Worm (Caenorhabditis elegans) whole organism, L4 larva: ENCODE measurements around the gene ttr-41.

Experiments used
- D1046.2 ChIP-seq: fragments of 200-800 bp; sonication (Bioruptor generic); IDR thresholded peaks from 2 replicates; pipeline ENCODE4 v1.3.6; 2022; ENCODE audit warnings: missing genetic modification characterization, missing compliant biosample characterization
- F10B5.3 ChIP-seq: sonication (generic microtip); optimal IDR thresholded peaks from 2 replicates; lab custom pipeline; 2016; ENCODE audit warnings: mild to moderate bottlenecking, missing genetic modification characterization, missing compliant biosample characterization
- F37D6.2 ChIP-seq: sonication (generic microtip); optimal IDR thresholded peaks from 2 replicates; lab custom pipeline; 2016; ENCODE audit warnings: mild to moderate bottlenecking, missing genetic modification characterization, missing compliant biosample characterization
- R02D3.7 ChIP-seq: fragments of 150-350 bp; sonication (generic microtip); optimal IDR thresholded peaks from 3 replicates; lab custom pipeline; 2014; ENCODE audit warnings: missing biosample characterization, missing genetic modification characterization
- T20F7.1 ChIP-seq: fragments of 200-800 bp; sonication (Bioruptor generic); optimal IDR thresholded peaks from 2 replicates; lab custom pipeline; 2018; ENCODE audit warnings: mild to moderate bottlenecking, missing genetic modification characterization, missing compliant biosample characterization
- Y48G9A.11 ChIP-seq: fragments of 200-800 bp; sonication (Bioruptor generic); IDR thresholded peaks from 2 replicates; pipeline ENCODE4 v1.3.6; 2022; ENCODE audit warnings: missing genetic modification reagents, missing genetic modification characterization, missing compliant biosample characterization
- ama-1 ChIP-seq: fragments of 150-350 bp; optimal IDR thresholded peaks from 2 replicates; lab custom pipeline; 2014; ENCODE audit warnings: inconsistent platforms, mixed read lengths
- arid-1 ChIP-seq: fragments of 200-800 bp; sonication (Bioruptor generic); conservative IDR thresholded peaks from 2 replicates; pipeline ENCODE4 v1.3.6; 2022; ENCODE audit warnings: missing genetic modification reagents, missing genetic modification characterization, missing compliant biosample characterization
- ceh-20 ChIP-seq: fragments of 200-800 bp; sonication (Bioruptor generic); IDR thresholded peaks from 2 replicates; pipeline ENCODE4 v1.3.6; 2022; ENCODE audit warnings: missing genetic modification reagents, missing genetic modification characterization, missing compliant biosample characterization
- ceh-62 ChIP-seq: sonication (generic microtip); optimal IDR thresholded peaks from 2 replicates; lab custom pipeline; 2017; ENCODE audit warnings: missing biosample characterization, missing genetic modification characterization
- daf-12 ChIP-seq: fragments of 150-350 bp; optimal IDR thresholded peaks from 2 replicates; lab custom pipeline; 2014; ENCODE audit warnings: missing biosample characterization, missing genetic modification reagents, missing genetic modification characterization
- daf-16 ChIP-seq, 3 experiments: sonication (generic microtip); optimal IDR thresholded peaks; 2 replicates each; lab custom pipeline; 2016 to 2017; ENCODE audit warnings: missing genetic modification characterization in 3 of 3, missing genetic modification reagents in 3 of 3, mild to moderate bottlenecking in 2 of 3, missing compliant biosample characterization in 2 of 3, missing biosample characterization in 1 of 3, moderate library complexity in 1 of 3
- daf-8 ChIP-seq: fragments of 200-800 bp; sonication (Bioruptor generic); IDR thresholded peaks from 2 replicates; pipeline ENCODE4 v1.3.6; 2022; ENCODE audit warnings: missing genetic modification characterization, missing compliant biosample characterization
- dmd-6 ChIP-seq: fragments of 200-800 bp; sonication (Bioruptor generic); IDR thresholded peaks from 2 replicates; pipeline ENCODE4 v1.3.6; 2022; ENCODE audit warnings: missing genetic modification reagents, missing genetic modification characterization, missing compliant biosample characterization
- dve-1 ChIP-seq: sonication (generic microtip); optimal IDR thresholded peaks from 2 replicates; lab custom pipeline; 2017; ENCODE audit warnings: antibody characterized with exemption, mild to moderate bottlenecking, missing genetic modification characterization, missing compliant biosample characterization; ENCODE audit not compliant: insufficient read depth
- egl-27 ChIP-seq: sonication (generic microtip); optimal IDR thresholded peaks from 3 replicates; lab custom pipeline; 2017; ENCODE audit warnings: missing biosample characterization, missing genetic modification reagents, missing genetic modification characterization
- egl-43 ChIP-seq: fragments of 200-800 bp; sonication (Bioruptor generic); IDR thresholded peaks from 2 replicates; pipeline ENCODE4 v1.3.6; 2022; ENCODE audit warnings: missing genetic modification reagents, missing genetic modification characterization, missing compliant biosample characterization
- fkh-10 ChIP-seq: fragments of 150-350 bp; optimal IDR thresholded peaks from 2 replicates; lab custom pipeline; 2014; ENCODE audit warnings: missing biosample characterization, missing genetic modification reagents, missing genetic modification characterization
- fos-1 ChIP-seq: fragments of 150-350 bp; optimal IDR thresholded peaks from 2 replicates; lab custom pipeline; 2014; ENCODE audit warnings: missing biosample characterization, missing genetic modification characterization
- hlh-30 ChIP-seq: sonication (generic microtip); optimal IDR thresholded peaks from 2 replicates; lab custom pipeline; 2017; ENCODE audit warnings: antibody characterized with exemption, mild to moderate bottlenecking, missing genetic modification characterization, missing compliant biosample characterization; ENCODE audit not compliant: insufficient read depth
- hmg-1.1 ChIP-seq: fragments of 200-800 bp; sonication (Bioruptor generic); IDR thresholded peaks from 2 replicates; pipeline ENCODE4 v1.3.6; 2022; ENCODE audit warnings: missing genetic modification reagents, missing genetic modification characterization, missing compliant biosample characterization
- lim-7 ChIP-seq: fragments of 200-800 bp; sonication (Bioruptor generic); IDR thresholded peaks from 2 replicates; pipeline ENCODE4 v1.3.6; 2022; ENCODE audit warnings: missing genetic modification characterization, missing compliant biosample characterization
- lin-15B ChIP-seq: fragments of 150-350 bp; sonication (generic microtip); optimal IDR thresholded peaks from 3 replicates; lab custom pipeline; 2014; ENCODE audit warnings: missing biosample characterization, missing genetic modification characterization
- lin-38 ChIP-seq: fragments of 200-800 bp; sonication (Bioruptor generic); IDR thresholded peaks from 2 replicates; pipeline ENCODE4 v1.3.6; 2022; ENCODE audit warnings: missing genetic modification reagents, missing genetic modification characterization, missing compliant biosample characterization
- lir-3 ChIP-seq: sonication (generic microtip); optimal IDR thresholded peaks from 2 replicates; lab custom pipeline; 2016; ENCODE audit warnings: mild to moderate bottlenecking, missing genetic modification characterization, missing compliant biosample characterization
- lsy-2 ChIP-seq, 2 experiments: fragments of 150-350 bp in 1 of 2; sonication (generic microtip) in 1 of 2; optimal IDR thresholded peaks; 2 replicates each; lab custom pipeline; 2014 to 2017; ENCODE audit warnings: missing biosample characterization in 2 of 2, missing genetic modification characterization in 2 of 2
- madf-9 ChIP-seq: fragments of 200-800 bp; sonication (Bioruptor generic); conservative IDR thresholded peaks from 2 replicates; pipeline ENCODE4 v1.3.6; 2022; ENCODE audit warnings: missing genetic modification reagents, missing genetic modification characterization, missing compliant biosample characterization
- mes-2 ChIP-seq: sonication (generic microtip); optimal IDR thresholded peaks from 2 replicates; lab custom pipeline; 2016; ENCODE audit warnings: missing genotype, mild to moderate bottlenecking, missing genetic modification characterization, missing compliant biosample characterization; ENCODE audit not compliant: poor library complexity, severe bottlenecking
- mxl-3 ChIP-seq: fragments of 200-800 bp; sonication (Bioruptor generic); optimal IDR thresholded peaks from 2 replicates; lab custom pipeline; 2018; ENCODE audit warnings: mild to moderate bottlenecking, missing genetic modification characterization, missing compliant biosample characterization
- nhr-10 ChIP-seq: fragments of 150-350 bp; optimal IDR thresholded peaks from 2 replicates; lab custom pipeline; 2014; ENCODE audit warnings: missing biosample characterization, missing genetic modification characterization
- nhr-102 ChIP-seq: sonication (generic microtip); optimal IDR thresholded peaks from 2 replicates; lab custom pipeline; 2016; ENCODE audit warnings: mild to moderate bottlenecking, missing genetic modification characterization, moderate library complexity, missing compliant biosample characterization
- nhr-11 ChIP-seq: fragments of 150-350 bp; optimal IDR thresholded peaks from 2 replicates; lab custom pipeline; 2014; ENCODE audit warnings: missing biosample characterization, missing genetic modification characterization
- nhr-28 ChIP-seq: fragments of 150-350 bp; optimal IDR thresholded peaks from 2 replicates; lab custom pipeline; 2014; ENCODE audit warnings: missing biosample characterization, missing genetic modification characterization
- nhr-41 ChIP-seq: fragments of 200-800 bp; sonication (Bioruptor generic); IDR thresholded peaks from 2 replicates; pipeline ENCODE4 v1.3.6; 2022; ENCODE audit warnings: missing genetic modification reagents, missing genetic modification characterization, missing compliant biosample characterization
- nhr-48 ChIP-seq: sonication (generic microtip); optimal IDR thresholded peaks from 2 replicates; lab custom pipeline; 2016; ENCODE audit warnings: mild to moderate bottlenecking, missing genetic modification characterization, missing compliant biosample characterization
- rbr-2 ChIP-seq: sonication (generic microtip); optimal IDR thresholded peaks from 2 replicates; lab custom pipeline; 2016; ENCODE audit warnings: missing genotype, missing genetic modification characterization, missing compliant biosample characterization
- saeg-2 ChIP-seq: fragments of 200-800 bp; sonication (Bioruptor generic); IDR thresholded peaks from 2 replicates; pipeline ENCODE4 v1.3.6; 2022; ENCODE audit warnings: missing genetic modification reagents, missing genetic modification characterization, missing compliant biosample characterization
- set-16 ChIP-seq: fragments of 200-800 bp; sonication (Bioruptor generic); IDR thresholded peaks from 2 replicates; pipeline ENCODE4 v1.3.6; 2022; ENCODE audit warnings: missing genetic modification reagents, missing genetic modification characterization, missing compliant biosample characterization
- snpc-1.2 ChIP-seq: fragments of 200-800 bp; sonication (Bioruptor generic); IDR thresholded peaks from 2 replicates; pipeline ENCODE4 v1.3.6; 2022; ENCODE audit warnings: missing genetic modification reagents, missing genetic modification characterization, missing compliant biosample characterization
- spr-1 ChIP-seq: sonication (generic microtip); optimal IDR thresholded peaks from 2 replicates; lab custom pipeline; 2016; ENCODE audit warnings: mild to moderate bottlenecking, missing genetic modification characterization, missing compliant biosample characterization
- spr-3 ChIP-seq: fragments of 200-800 bp; sonication (Bioruptor generic); optimal IDR thresholded peaks from 2 replicates; lab custom pipeline; 2018; ENCODE audit warnings: mild to moderate bottlenecking, missing genetic modification characterization, missing compliant biosample characterization
- unc-130 ChIP-seq: sonication (generic microtip); optimal IDR thresholded peaks from 2 replicates; lab custom pipeline; 2016; ENCODE audit warnings: missing genetic modification reagents, missing genetic modification characterization, missing compliant biosample characterization
- unc-39 ChIP-seq: sonication (generic microtip); optimal IDR thresholded peaks from 2 replicates; lab custom pipeline; 2017; ENCODE audit warnings: missing biosample characterization, missing genetic modification characterization
- unc-62 ChIP-seq, 3 experiments: fragments of 150-350 bp in 1 of 3; sonication (generic microtip); optimal IDR thresholded peaks in 2 of 3; peaks in 1 of 3; 1 replicate in 1 of 3; 2 replicates in 2 of 3; lab custom pipeline; 2014 to 2017; ENCODE audit warnings: missing biosample characterization in 3 of 3, missing genetic modification characterization in 3 of 3, missing genetic modification reagents in 3 of 3, missing genotype in 1 of 3
- vab-7 ChIP-seq: fragments of 200-800 bp; sonication (Bioruptor generic); IDR thresholded peaks from 2 replicates; pipeline ENCODE4 v1.3.6; 2022; ENCODE audit warnings: missing genetic modification reagents, missing genetic modification characterization, missing compliant biosample characterization
- zfp-2 ChIP-seq: sonication (generic microtip); optimal IDR thresholded peaks from 2 replicates; lab custom pipeline; 2016; ENCODE audit warnings: mild to moderate bottlenecking, missing genetic modification characterization, missing compliant biosample characterization
- zip-2 ChIP-seq: fragments of 150-350 bp; optimal IDR thresholded peaks from 2 replicates; lab custom pipeline; 2014; ENCODE audit warnings: missing biosample characterization, missing genetic modification characterization

The ttr-41 gene

DNA sequence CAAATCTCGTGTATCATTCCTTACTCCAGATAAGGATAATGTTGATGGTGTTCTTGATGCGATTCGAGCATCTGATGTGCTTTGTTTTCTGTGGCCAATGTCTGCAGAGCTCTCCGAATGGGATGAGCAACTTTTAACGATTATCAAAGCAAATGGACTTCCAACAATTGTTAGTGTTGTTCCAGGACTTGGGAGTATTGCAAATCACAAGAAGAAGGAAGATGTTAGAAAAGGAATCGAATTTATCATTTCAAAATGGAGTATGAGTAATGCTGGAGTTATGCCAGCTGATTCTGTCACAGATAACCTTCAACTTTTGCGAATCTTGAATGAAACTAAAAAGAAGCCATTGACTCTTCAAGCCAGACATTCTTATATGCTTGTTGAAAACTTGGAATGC is 16.9 kb downstream of the ttr-41 start:
- no peak for TF ChIP-seq unc-39 (tag; lab: Kevin White, UChicago)
- TF ChIP-seq unc-62 (GFP tag; optimal IDR thresholded peaks at IDR 0.05 in 1 of 2; lab: Kevin White, UChicago) = peak in 1 of 2 experiments; percentile 96
- no peak for TF ChIP-seq unc-62 (tag; optimal IDR thresholded peaks at IDR 0.05; lab: Kevin White, UChicago)

DNA sequence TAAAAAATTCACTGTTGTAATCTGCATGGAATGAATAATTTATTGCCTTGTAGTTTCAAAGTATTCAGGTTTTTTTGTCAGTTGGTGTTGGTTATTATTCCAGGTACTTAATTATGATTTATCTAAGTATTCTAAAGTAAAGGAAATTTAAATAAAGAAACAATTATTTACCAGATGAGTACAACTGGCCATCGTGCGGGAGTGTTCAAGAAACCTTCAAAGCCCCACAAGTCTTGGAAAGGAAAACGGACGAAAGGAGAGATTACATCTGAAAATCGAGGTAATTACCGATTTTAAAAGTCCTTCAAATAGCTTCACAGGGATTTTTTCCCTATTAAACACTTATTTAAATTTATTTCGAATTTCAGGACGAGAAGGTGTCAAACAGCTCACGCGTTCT is 17.5 kb downstream of the ttr-41 start, which contains the start of gene tag-151:
TSS of gene tag-151 (plus strand) at position 158 of the 400 bp plus-strand sequence.
- TF ChIP-seq D1046.2 (GFP tag; lab: Robert Waterston, UW) (no peak), nhr-48 (tag; lab: Kevin White, UChicago) (peak; percentile 16), ceh-62 (tag; lab: Kevin White, UChicago) (no peak), lim-7 (GFP tag; lab: Robert Waterston, UW) (0 out of 2 replicates have a peak, but pooled peaks have one; percentile 22), lir-3 (tag; lab: Kevin White, UChicago) (no peak), vab-7 (GFP tag; lab: Robert Waterston, UW) (no peak), arid-1 (peak; percentile 56; the same call in 1 of the 2 replicates), T20F7.1 (no peak), mxl-3 (GFP tag; lab: Kevin White, UChicago) (no peak), snpc-1.2 (GFP tag; lab: Robert Waterston, UW) (no peak), nhr-102 (tag; lab: Kevin White, UChicago) (peak; percentile 77), ceh-20 (GFP tag; lab: Robert Waterston, UW) (no peak), fkh-10 (GFP tag; lab: Kevin White, UChicago) (no peak), mes-2 (no peak), fos-1 (tag; lab: Kevin White, UChicago) (no peak), hmg-1.1 (GFP tag; lab: Robert Waterston, UW) (no peak), rbr-2 (tag; lab: Kevin White, UChicago) (no peak), egl-27 (no peak), dve-1 (tag; lab: Kevin White, UChicago) (peak; percentile 3), unc-130 (GFP tag; lab: Kevin White, UChicago) (no peak), daf-8 (GFP tag; lab: Robert Waterston, UW) (no peak), saeg-2 (GFP tag; lab: Robert Waterston, UW) (0 out of 2 replicates have a peak, but pooled peaks have one; percentile 25), spr-3 (peak; percentile 58), zfp-2 (tag; lab: Kevin White, UChicago) (no peak), lin-38 (peak; percentile 65), nhr-28 (tag; lab: Kevin White, UChicago) (no peak), nhr-41 (no peak), Y48G9A.11 (GFP tag; lab: Robert Waterston, UW) (peak; percentile 24; the same call in 1 of the 2 replicates), egl-43 (no peak), F10B5.3 (tag; lab: Kevin White, UChicago) (peak; percentile 54), lin-15B (tag; lab: Kevin White, UChicago) (no peak), lsy-2 (tag; optimal IDR thresholded peaks at IDR 0.05; lab: Kevin White, UChicago) (peak in 1 of 2 experiments; percentile 41), R02D3.7 (tag; lab: Kevin White, UChicago) (no peak), nhr-10 (tag; lab: Kevin White, UChicago) (no peak), daf-12 (tag; lab: Kevin White, UChicago) (no peak), set-16 (GFP tag; lab: Robert Waterston, UW) (no peak), spr-1 (peak; percentile 36), dmd-6 (GFP tag; lab: Robert Waterston, UW) (no peak), daf-16 (GFP tag; optimal IDR thresholded peaks at IDR 0.05; lab: Kevin White, UChicago) (peak in 1 of 2 experiments; percentile 54), daf-16 (tag; optimal IDR thresholded peaks at IDR 0.05; lab: Kevin White, UChicago) (no peak), F37D6.2 (no peak), madf-9 (GFP tag; lab: Robert Waterston, UW) (no peak), nhr-11 (tag; lab: Kevin White, UChicago) (no peak), hlh-30 (tag; lab: Kevin White, UChicago) (no peak), ama-1 (no peak), zip-2 (tag; lab: Kevin White, UChicago) (peak; percentile 54)
